Worm (Caenorhabditis elegans) whole organism, young adult: ENCODE measurements around the gene T04A8.13.

ENCODE experiments used
- B0336.3 ChIP-seq: fragments of 200-800 bp; sonication (Bioruptor generic); IDR thresholded peaks from 2 replicates; pipeline ENCODE4 v1.3.6; 2022; ENCODE audit warnings: missing genetic modification characterization, missing compliant biosample characterization
- D2030.7 ChIP-seq: fragments of 200-800 bp; sonication (Bioruptor generic); IDR thresholded peaks from 2 replicates; pipeline ENCODE4 v1.3.6; 2022; ENCODE audit warnings: missing genetic modification reagents, missing genetic modification characterization, missing compliant biosample characterization
- F22D6.2 ChIP-seq: sonication (generic microtip); optimal IDR thresholded peaks from 2 replicates; lab custom pipeline; 2016; ENCODE audit warnings: mild to moderate bottlenecking, missing genetic modification characterization, missing compliant biosample characterization
- F52B5.7 ChIP-seq: sonication (generic microtip); optimal IDR thresholded peaks from 2 replicates; lab custom pipeline; 2016; ENCODE audit warnings: mild to moderate bottlenecking, missing genetic modification characterization, missing compliant biosample characterization
- F57C9.4 ChIP-seq: sonication (generic microtip); optimal IDR thresholded peaks from 2 replicates; lab custom pipeline; 2017; ENCODE audit warnings: mild to moderate bottlenecking, missing genetic modification characterization, missing compliant biosample characterization
- K11D2.4 ChIP-seq: fragments of 200-800 bp; sonication (Bioruptor generic); IDR thresholded peaks from 2 replicates; pipeline ENCODE4 v1.3.6; 2022; ENCODE audit warnings: missing genetic modification reagents, missing genetic modification characterization, missing compliant biosample characterization
- T26A5.8 ChIP-seq: sonication (generic microtip); optimal IDR thresholded peaks from 2 replicates; lab custom pipeline; 2016; ENCODE audit warnings: missing genetic modification characterization, missing compliant biosample characterization
- Y53G8AR.9 ChIP-seq: fragments of 200-800 bp; sonication (Bioruptor generic); conservative IDR thresholded peaks from 2 replicates; pipeline ENCODE4 v1.3.6; 2022; ENCODE audit warnings: missing genetic modification reagents, missing genetic modification characterization, missing compliant biosample characterization
- Y67H2A.10 ChIP-seq: fragments of 200-800 bp; sonication (Bioruptor generic); conservative IDR thresholded peaks from 2 replicates; pipeline ENCODE4 v1.3.6; 2022; ENCODE audit warnings: missing genetic modification reagents, missing genetic modification characterization, missing compliant biosample characterization
- Y95B8A.8 ChIP-seq: fragments of 200-800 bp; sonication (Bioruptor generic); IDR thresholded peaks from 2 replicates; pipeline ENCODE4 v1.3.6; 2022; ENCODE audit warnings: missing genetic modification reagents, missing genetic modification characterization, missing compliant biosample characterization
- aptf-2 ChIP-seq: fragments of 200-800 bp; sonication (Bioruptor generic); conservative IDR thresholded peaks from 2 replicates; pipeline ENCODE4 v1.3.6; 2022; ENCODE audit warnings: missing genetic modification reagents, missing genetic modification characterization, missing compliant biosample characterization
- cebp-2 ChIP-seq: fragments of 200-800 bp; sonication (Bioruptor generic); IDR thresholded peaks from 2 replicates; pipeline ENCODE4 v1.3.6; 2022; ENCODE audit warnings: missing genetic modification characterization, missing compliant biosample characterization
- ceh-40 ChIP-seq: fragments of 200-800 bp; sonication (Bioruptor generic); IDR thresholded peaks from 2 replicates; pipeline ENCODE4 v1.3.6; 2022; ENCODE audit warnings: missing genetic modification characterization, missing compliant biosample characterization
- ceh-58 ChIP-seq: fragments of 200-800 bp; sonication (Bioruptor generic); IDR thresholded peaks from 2 replicates; pipeline ENCODE4 v1.3.6; 2022; ENCODE audit warnings: missing genetic modification characterization, missing compliant biosample characterization
- ceh-91 ChIP-seq: fragments of 200-800 bp; sonication (Bioruptor generic); IDR thresholded peaks from 2 replicates; pipeline ENCODE4 v1.3.6; 2022; ENCODE audit warnings: missing genetic modification reagents, missing genetic modification characterization, missing compliant biosample characterization
- chd-7 ChIP-seq: sonication (generic microtip); optimal IDR thresholded peaks from 2 replicates; lab custom pipeline; 2016; ENCODE audit warnings: mild to moderate bottlenecking, missing genetic modification characterization, moderate library complexity, missing compliant biosample characterization
- dpff-1 ChIP-seq: sonication (generic microtip); optimal IDR thresholded peaks from 2 replicates; lab custom pipeline; 2017; ENCODE audit warnings: mild to moderate bottlenecking, missing genetic modification characterization, missing compliant biosample characterization
- dpl-1 ChIP-seq: fragments of 150-350 bp; optimal IDR thresholded peaks from 2 replicates; lab custom pipeline; 2014; ENCODE audit warnings: missing biosample characterization, missing genetic modification reagents, missing genetic modification characterization
- efl-1 ChIP-seq: fragments of 150-350 bp; optimal IDR thresholded peaks from 2 replicates; lab custom pipeline; 2014; ENCODE audit warnings: missing biosample characterization, missing genetic modification reagents, missing genetic modification characterization
- egl-44 ChIP-seq: fragments of 200-800 bp; sonication (Bioruptor generic); IDR thresholded peaks from 2 replicates; pipeline ENCODE4 v1.3.6; 2022; ENCODE audit warnings: missing genetic modification reagents, missing genetic modification characterization, missing compliant biosample characterization
- fkh-3 ChIP-seq: sonication (generic microtip); optimal IDR thresholded peaks from 2 replicates; lab custom pipeline; 2016; ENCODE audit warnings: mild to moderate bottlenecking, missing genetic modification characterization, missing compliant biosample characterization
- gei-17 ChIP-seq: fragments of 200-800 bp; sonication (Bioruptor generic); optimal IDR thresholded peaks from 2 replicates; lab custom pipeline; 2018; ENCODE audit warnings: mild to moderate bottlenecking, missing genetic modification characterization, missing compliant biosample characterization
- hmg-1.2 ChIP-seq: fragments of 200-800 bp; sonication (Bioruptor generic); IDR thresholded peaks from 2 replicates; pipeline ENCODE4 v1.3.6; 2022; ENCODE audit warnings: missing genetic modification reagents, missing genetic modification characterization, missing compliant biosample characterization
- hrde-1 ChIP-seq: sonication (generic microtip); optimal IDR thresholded peaks from 2 replicates; lab custom pipeline; 2016; ENCODE audit warnings: missing genetic modification characterization, mild to moderate bottlenecking, missing compliant biosample characterization, moderate library complexity, missing genotype, missing genetic modification reagents, borderline replicate concordance
- hsf-1 ChIP-seq: fragments of 200-800 bp; sonication (Bioruptor generic); IDR thresholded peaks from 2 replicates; pipeline ENCODE4 v1.3.6; 2022; ENCODE audit warnings: missing genetic modification reagents, missing genetic modification characterization, missing compliant biosample characterization
- lin-40 ChIP-seq: sonication (generic microtip); optimal IDR thresholded peaks from 2 replicates; lab custom pipeline; 2016; ENCODE audit warnings: missing genetic modification characterization, mild to moderate bottlenecking, missing compliant biosample characterization, missing genotype, missing genetic modification reagents
- madf-10 ChIP-seq: sonication (generic microtip); optimal IDR thresholded peaks from 2 replicates; lab custom pipeline; 2016; ENCODE audit warnings: mild to moderate bottlenecking, missing genetic modification characterization, missing compliant biosample characterization
- mcd-1 ChIP-seq: fragments of 200-800 bp; sonication (Bioruptor generic); IDR thresholded peaks from 2 replicates; pipeline ENCODE4 v1.3.6; 2022; ENCODE audit warnings: missing genetic modification reagents, missing genetic modification characterization, missing compliant biosample characterization
- nfya-1 ChIP-seq: sonication (generic microtip); optimal IDR thresholded peaks from 2 replicates; lab custom pipeline; 2017; ENCODE audit warnings: antibody characterized with exemption, missing compliant biosample characterization, missing genetic modification characterization, borderline replicate concordance; ENCODE audit not compliant: insufficient read depth
- nhr-120 ChIP-seq: fragments of 200-800 bp; sonication (Bioruptor generic); IDR thresholded peaks from 2 replicates; pipeline ENCODE4 v1.3.6; 2022; ENCODE audit warnings: missing genetic modification characterization, missing compliant biosample characterization
- rcor-1 ChIP-seq: fragments of 200-800 bp; sonication (Bioruptor generic); IDR thresholded peaks from 2 replicates; pipeline ENCODE4 v1.3.6; 2022; ENCODE audit warnings: missing genetic modification reagents, missing genetic modification characterization, missing compliant biosample characterization
- repo-1 ChIP-seq: sonication (generic microtip); optimal IDR thresholded peaks from 2 replicates; lab custom pipeline; 2017; ENCODE audit warnings: mild to moderate bottlenecking, missing genetic modification characterization, missing compliant biosample characterization
- sea-2 ChIP-seq: fragments of 200-800 bp; sonication (Bioruptor generic); IDR thresholded peaks from 2 replicates; pipeline ENCODE4 v1.3.6; 2022; ENCODE audit warnings: missing genetic modification characterization, missing compliant biosample characterization
- snpc-1.1 ChIP-seq: sonication (generic microtip); optimal IDR thresholded peaks from 2 replicates; lab custom pipeline; 2017; ENCODE audit warnings: missing genetic modification characterization, mild to moderate bottlenecking, missing compliant biosample characterization, antibody characterized with exemption, moderate library complexity, missing genotype, missing genetic modification reagents; ENCODE audit not compliant: insufficient read depth
- snpc-3.4 ChIP-seq: sonication (generic microtip); optimal IDR thresholded peaks from 2 replicates; lab custom pipeline; 2017; ENCODE audit warnings: missing genetic modification characterization, mild to moderate bottlenecking, missing compliant biosample characterization, antibody characterized with exemption, moderate library complexity, missing genotype, missing genetic modification reagents
- tbx-9 ChIP-seq: sonication (generic microtip); optimal IDR thresholded peaks from 2 replicates; lab custom pipeline; 2016; ENCODE audit warnings: borderline replicate concordance, missing genetic modification characterization, inconsistent platforms, missing compliant biosample characterization
- tlf-1 ChIP-seq: fragments of 200-800 bp; sonication (Bioruptor generic); optimal IDR thresholded peaks from 2 replicates; lab custom pipeline; 2018; ENCODE audit warnings: mild to moderate bottlenecking, missing genetic modification characterization, missing compliant biosample characterization
- xnd-1 ChIP-seq: sonication (generic microtip); optimal IDR thresholded peaks from 2 replicates; lab custom pipeline; 2016; ENCODE audit warnings: missing genotype, missing genetic modification reagents, missing genetic modification characterization, missing compliant biosample characterization
- zfh-2 ChIP-seq: fragments of 200-800 bp; sonication (Bioruptor generic); conservative IDR thresholded peaks from 2 replicates; pipeline ENCODE4 v1.3.6; 2022; ENCODE audit warnings: missing genetic modification reagents, missing genetic modification characterization, missing compliant biosample characterization
- ztf-18 ChIP-seq: sonication (generic microtip); optimal IDR thresholded peaks from 2 replicates; lab custom pipeline; 2016; ENCODE audit warnings: missing genotype, mild to moderate bottlenecking, missing genetic modification characterization, missing compliant biosample characterization
- ztf-22 ChIP-seq: fragments of 200-800 bp; sonication (Bioruptor generic); optimal IDR thresholded peaks from 2 replicates; lab custom pipeline; 2018; ENCODE audit warnings: mild to moderate bottlenecking, missing genetic modification characterization, moderate library complexity, missing compliant biosample characterization
- ztf-3 ChIP-seq: fragments of 200-800 bp; sonication (Bioruptor generic); optimal IDR thresholded peaks from 2 replicates; lab custom pipeline; 2018; ENCODE audit warnings: mild to moderate bottlenecking, missing genetic modification characterization, missing compliant biosample characterization

Gene T04A8.13

ce11 chrIII:4705207-4705606, 1.6 kb upstream of the T04A8.13 start, which contains the start of gene pgap-2:
TSS of gene pgap-2 (plus strand) at chrIII:4705507.
- no peak for TF ChIP-seq ceh-91
- TF ChIP-seq F52B5.7 (tag; lab: Kevin White, UChicago), result no peak

DNA sequence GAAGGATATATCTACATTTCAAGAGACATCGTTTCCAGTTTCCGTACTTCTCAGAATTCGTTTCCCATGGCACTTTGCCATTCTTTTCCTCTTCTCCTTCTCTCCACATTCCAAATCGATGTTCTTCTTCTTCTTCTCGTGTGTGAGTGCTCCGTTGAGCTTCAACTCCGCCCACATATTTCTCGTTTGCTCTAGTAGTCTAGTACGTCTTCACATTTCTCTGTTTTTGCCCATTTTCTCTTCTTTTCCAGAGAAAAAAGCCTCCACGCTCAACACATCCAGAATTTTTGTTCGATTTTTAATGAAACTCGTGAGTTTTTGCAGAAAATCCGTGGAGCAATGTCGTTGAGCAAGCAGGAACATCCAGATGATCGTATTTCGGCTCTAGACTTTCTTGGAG, 2.1 kb downstream of the T04A8.13 start, which contains the start of gene T04A8.18:
Gene T04A8.18 (plus strand): TSS at position 301 of the 400 bp plus-strand sequence.
- TF ChIP-seq snpc-1.1 (tag; lab: Kevin White, UChicago) (no peak), mcd-1 (GFP tag; lab: Robert Waterston, UW) (no peak), lin-40 (tag; lab: Kevin White, UChicago) (no peak), ceh-40 (GFP tag; lab: Robert Waterston, UW) (no peak), D2030.7 (GFP tag; lab: Robert Waterston, UW) (no peak), egl-44 (GFP tag; lab: Robert Waterston, UW) (no peak), chd-7 (no peak), B0336.3 (no peak), hsf-1 (GFP tag; lab: Robert Waterston, UW) (no peak), efl-1 (GFP tag; lab: Kevin White, UChicago) (no peak), snpc-3.4 (tag; lab: Kevin White, UChicago) (no peak), cebp-2 (GFP tag; lab: Robert Waterston, UW) (no peak), Y95B8A.8 (GFP tag; lab: Robert Waterston, UW) (no peak), sea-2 (GFP tag; lab: Robert Waterston, UW) (no peak), fkh-3 (tag; lab: Kevin White, UChicago) (no peak), F52B5.7 (tag; lab: Kevin White, UChicago) (no peak), dpl-1 (GFP tag; lab: Kevin White, UChicago) (no peak), xnd-1 (tag; lab: Kevin White, UChicago) (no peak)
- TF ChIP-seq, all 124 proteins: peak for 0

DNA sequence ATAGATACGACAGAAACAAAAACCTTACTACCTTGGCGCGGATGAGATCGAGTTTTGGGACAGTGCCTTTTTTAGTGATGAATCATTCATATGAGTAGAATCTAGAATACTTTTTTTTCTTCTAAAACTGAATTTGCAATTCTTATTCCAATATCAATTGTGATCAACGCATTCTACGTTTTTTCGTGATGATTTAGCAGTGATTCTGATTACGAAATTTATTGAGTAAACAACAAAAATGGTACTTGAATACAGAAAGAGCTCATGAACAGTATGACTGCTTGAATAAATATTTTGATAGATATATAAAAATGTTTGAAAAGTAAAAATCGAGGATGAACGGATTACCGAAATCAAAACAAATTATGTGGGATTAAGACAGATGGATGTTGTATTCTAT, 8.3 kb downstream of the T04A8.13 start, which contains the start of gene him-18:
Gene him-18 (minus strand): TSS at position 101 of the 400 bp plus-strand sequence.
- no peak for TF ChIP-seq hmg-1.2 (GFP tag; lab: Robert Waterston, UW)
- no peak for TF ChIP-seq K11D2.4
- TF ChIP-seq dpff-1 (tag; lab: Kevin White, UChicago), result no peak
- no peak for TF ChIP-seq xnd-1 (tag; lab: Kevin White, UChicago)
- TF ChIP-seq, all 124 proteins: peak for 0

DNA sequence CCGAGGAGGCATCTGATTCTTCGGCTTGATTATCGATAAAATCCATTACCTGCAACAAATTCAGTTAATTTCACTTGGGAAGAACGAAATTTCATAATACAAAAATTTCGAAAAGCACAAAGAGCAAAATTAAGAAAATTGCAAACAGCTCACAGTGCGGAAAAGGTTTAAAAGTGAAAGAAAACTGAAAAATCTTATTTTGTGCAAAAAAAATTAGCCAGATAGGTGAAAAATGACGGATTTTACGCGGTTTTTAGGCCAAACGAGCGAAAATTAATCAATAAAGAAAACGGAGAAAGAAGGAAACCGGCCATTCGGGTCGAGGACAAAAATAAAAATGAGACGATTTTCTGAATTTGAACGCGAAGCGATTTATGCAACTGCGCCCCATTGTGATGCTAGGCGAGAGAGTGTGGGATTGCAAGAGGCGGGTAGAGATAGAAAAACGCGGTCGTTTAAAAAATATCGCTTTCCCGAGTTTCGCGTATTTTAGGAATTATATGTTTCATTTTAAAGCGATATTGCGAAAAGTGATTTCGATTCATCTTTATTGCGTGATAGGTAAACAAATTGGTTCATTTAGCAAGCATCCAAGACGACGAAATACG, 13.9 kb downstream of the T04A8.13 start, which contains the start of gene emb-5:
Gene emb-5 (minus strand): TSS at position 51 of the 608 bp plus-strand sequence.
- no peak for TF ChIP-seq Y53G8AR.9 (GFP tag; lab: Robert Waterston, UW)
- TF ChIP-seq hrde-1, result no peak
- no peak for TF ChIP-seq cebp-2 (GFP tag; lab: Robert Waterston, UW)
- TF ChIP-seq rcor-1 (GFP tag; lab: Robert Waterston, UW), result no peak
- TF ChIP-seq nfya-1 (tag; lab: Kevin White, UChicago), result no peak
- TF ChIP-seq aptf-2, result no peak
- no peak for TF ChIP-seq T26A5.8
- no peak for TF ChIP-seq madf-10 (tag; lab: Kevin White, UChicago)
- no peak for TF ChIP-seq tlf-1
- TF ChIP-seq F22D6.2 (tag; lab: Kevin White, UChicago), result no peak
- no peak for TF ChIP-seq ceh-58 (GFP tag; lab: Robert Waterston, UW)
- TF ChIP-seq K11D2.4, result no peak
- no peak for TF ChIP-seq tbx-9
- no peak for TF ChIP-seq zfh-2 (GFP tag; lab: Robert Waterston, UW)
- TF ChIP-seq ztf-22, result no peak
- peak; percentile 34 for TF ChIP-seq ztf-18 (tag; lab: Kevin White, UChicago)
- TF ChIP-seq D2030.7 (GFP tag; lab: Robert Waterston, UW), result 0 out of 2 replicates have a peak, but pooled peaks have one; percentile 12
- peak; percentile 18 for TF ChIP-seq snpc-3.4 (tag; lab: Kevin White, UChicago)
- TF ChIP-seq repo-1, result no peak
- TF ChIP-seq ztf-3 (GFP tag; lab: Kevin White, UChicago), result no peak
- TF ChIP-seq lin-40 (tag; lab: Kevin White, UChicago), result no peak
- TF ChIP-seq gei-17 (GFP tag; lab: Kevin White, UChicago), result no peak
- TF ChIP-seq Y67H2A.10 (GFP tag; lab: Robert Waterston, UW), result no peak
- TF ChIP-seq nhr-120, result no peak
- no peak for TF ChIP-seq F57C9.4
